Fruit fly (Drosophila melanogaster) whole organism, embryonic: ENCODE data around the gene Atg12.

ENCODE experiments used
- Adf1 ChIP-seq: fragments of 200-800 bp; sonication (Bioruptor generic); IDR thresholded peaks from 2 replicates; pipeline ENCODE4 v1.3.6; 2022; ENCODE audit warnings: missing biosample characterization, missing genetic modification characterization
- Antp ChIP-seq: fragments of 200-800 bp; sonication (Bioruptor generic); optimal IDR thresholded peaks from 3 replicates; lab custom pipeline; 2016; ENCODE audit warnings: missing biosample characterization, missing genetic modification characterization
- Bteb2 ChIP-seq: fragments of 200-800 bp; sonication (Bioruptor generic); optimal IDR thresholded peaks from 2 replicates; lab custom pipeline; 2016; ENCODE audit warnings: missing biosample characterization, missing genetic modification characterization
- CG11456 ChIP-seq: fragments of 200-800 bp; sonication (Bioruptor generic); IDR thresholded peaks from 3 replicates; pipeline ENCODE4 v1.3.6; 2022; ENCODE audit warnings: missing biosample characterization, missing genetic modification characterization
- CG13123 ChIP-seq: fragments of 200-800 bp; sonication (Bioruptor generic); optimal IDR thresholded peaks from 2 replicates; lab custom pipeline; 2016; ENCODE audit warnings: missing biosample characterization, missing genetic modification characterization
- CG1647 ChIP-seq: fragments of 200-800 bp; sonication (Bioruptor generic); optimal IDR thresholded peaks from 3 replicates; lab custom pipeline; 2016; ENCODE audit warnings: missing biosample characterization, missing genetic modification characterization
- CG16815 ChIP-seq: fragments of 200-800 bp; sonication (Bioruptor generic); optimal IDR thresholded peaks from 3 replicates; lab custom pipeline; 2017; ENCODE audit warnings: missing biosample characterization, mild to moderate bottlenecking, missing genetic modification characterization
- CG17361 ChIP-seq: fragments of 200-800 bp; sonication (Bioruptor generic); IDR thresholded peaks from 3 replicates; pipeline ENCODE4 v1.3.6; 2022; ENCODE audit warnings: missing biosample characterization, missing genetic modification characterization
- CG17829 ChIP-seq: fragments of 200-800 bp; optimal IDR thresholded peaks from 2 replicates; lab custom pipeline; 2019; ENCODE audit warnings: missing biosample characterization, mild to moderate bottlenecking, missing genetic modification characterization, moderate library complexity
- CG18011 ChIP-seq: fragments of 200-800 bp; sonication (Bioruptor generic); optimal IDR thresholded peaks from 2 replicates; lab custom pipeline; 2017; ENCODE audit warnings: missing biosample characterization, missing genetic modification characterization, mild to moderate bottlenecking, moderate library complexity, missing genotype
- CG2120 ChIP-seq: fragments of 200-800 bp; sonication (Bioruptor generic); optimal IDR thresholded peaks from 3 replicates; lab custom pipeline; 2016; ENCODE audit warnings: missing biosample characterization, missing genetic modification characterization
- CG31365 ChIP-seq: fragments of 200-800 bp; sonication (Bioruptor generic); optimal IDR thresholded peaks from 2 replicates; lab custom pipeline; 2018; ENCODE audit warnings: missing biosample characterization, mild to moderate bottlenecking, missing genetic modification characterization
- CG3838 ChIP-seq: fragments of 200-800 bp; sonication (Bioruptor generic); optimal IDR thresholded peaks from 3 replicates; lab custom pipeline; 2016; ENCODE audit warnings: missing biosample characterization, missing genetic modification characterization
- CG4282 ChIP-seq: fragments of 200-800 bp; sonication (Bioruptor generic); optimal IDR thresholded peaks from 2 replicates; lab custom pipeline; 2016; ENCODE audit warnings: missing biosample characterization, missing genetic modification characterization
- CG5180 ChIP-seq: fragments of 200-800 bp; sonication (Bioruptor generic); optimal IDR thresholded peaks from 3 replicates; lab custom pipeline; 2017; ENCODE audit warnings: missing biosample characterization, missing genetic modification characterization, mild to moderate bottlenecking, moderate library complexity, missing genetic modification reagents
- CG5953 ChIP-seq: fragments of 200-800 bp; sonication (Bioruptor generic); IDR thresholded peaks from 2 replicates; pipeline ENCODE4 v1.3.6; 2022; ENCODE audit warnings: missing biosample characterization, missing genetic modification characterization
- CG6254 ChIP-seq: fragments of 200-800 bp; sonication (Bioruptor generic); optimal IDR thresholded peaks from 3 replicates; lab custom pipeline; 2017; ENCODE audit warnings: mild to moderate bottlenecking, missing biosample characterization, missing genetic modification reagents, missing genetic modification characterization
- CG7786 ChIP-seq: fragments of 200-800 bp; sonication (Bioruptor generic); optimal IDR thresholded peaks from 2 replicates; lab custom pipeline; 2016; ENCODE audit warnings: missing biosample characterization, missing genetic modification characterization
- CG9727 ChIP-seq: fragments of 200-800 bp; sonication (Bioruptor generic); optimal IDR thresholded peaks from 3 replicates; lab custom pipeline; 2017; ENCODE audit warnings: missing biosample characterization, mild to moderate bottlenecking, missing genetic modification characterization
- Dip2 ChIP-seq: fragments of 200-800 bp; sonication (Bioruptor generic); IDR thresholded peaks from 2 replicates; pipeline ENCODE4 v1.3.6; 2022; ENCODE audit warnings: missing biosample characterization, missing genetic modification characterization
- Dp ChIP-seq: fragments of 200-800 bp; sonication (Bioruptor generic); optimal IDR thresholded peaks from 2 replicates; lab custom pipeline; 2018; ENCODE audit warnings: missing biosample characterization, mild to moderate bottlenecking, missing genetic modification characterization, moderate library complexity
- HmgZ ChIP-seq: fragments of 200-800 bp; sonication (Bioruptor generic); optimal IDR thresholded peaks from 2 replicates; lab custom pipeline; 2018; ENCODE audit warnings: missing biosample characterization, mild to moderate bottlenecking, missing genetic modification characterization
- Med ChIP-seq: fragments of 200-800 bp; sonication (Bioruptor generic); peaks from one replicate; lab custom pipeline; 2016; ENCODE audit warnings: missing biosample characterization, missing genetic modification characterization, mild to moderate bottlenecking, inconsistent platforms, moderate library complexity
- Myb ChIP-seq: fragments of 200-800 bp; sonication (Bioruptor generic); optimal IDR thresholded peaks from 2 replicates; lab custom pipeline; 2016; ENCODE audit warnings: missing biosample characterization, missing genetic modification characterization
- Nf-YB ChIP-seq: fragments of 200-800 bp; sonication (Bioruptor generic); optimal IDR thresholded peaks from 3 replicates; lab custom pipeline; 2019; ENCODE audit warnings: missing biosample characterization, mild to moderate bottlenecking, missing genetic modification characterization, moderate library complexity
- Opbp ChIP-seq: fragments of 200-800 bp; sonication (Bioruptor generic); IDR thresholded peaks from 3 replicates; pipeline ENCODE4 v1.3.6; 2022; ENCODE audit warnings: missing biosample characterization, missing genetic modification characterization; ENCODE audit not compliant: partially characterized antibody
- Six4 ChIP-seq: fragments of 200-800 bp; sonication (Bioruptor generic); optimal IDR thresholded peaks from 2 replicates; lab custom pipeline; 2016; ENCODE audit warnings: missing biosample characterization, missing genetic modification characterization
- Sry-β ChIP-seq: fragments of 200-800 bp; sonication (Bioruptor generic); optimal IDR thresholded peaks from 2 replicates; lab custom pipeline; 2018; ENCODE audit warnings: missing biosample characterization, mild to moderate bottlenecking, missing genetic modification characterization, moderate library complexity
- TFAM ChIP-seq: fragments of 200-800 bp; sonication (Bioruptor generic); optimal IDR thresholded peaks from 2 replicates; lab custom pipeline; 2017; ENCODE audit warnings: missing biosample characterization, missing genetic modification characterization, inconsistent platforms
- Trl ChIP-seq, 3 experiments: fragments of >200 bp in 2 of 3; fragments of 200-800 bp in 1 of 3; sonication (Bioruptor generic) in 1 of 3; optimal IDR thresholded peaks; 2 replicates in 1 of 3; 3 replicates in 2 of 3; lab custom pipeline; 2016 to 2017; ENCODE audit warnings: missing biosample characterization in 1 of 3, missing genetic modification characterization in 1 of 3
- Vsx1 ChIP-seq: fragments of 200-800 bp; sonication (Bioruptor generic); optimal IDR thresholded peaks from 2 replicates; lab custom pipeline; 2017; ENCODE audit warnings: missing biosample characterization, mild to moderate bottlenecking, missing genetic modification characterization, missing genetic modification reagents
- abd-A ChIP-seq: fragments of 200-800 bp; sonication (Bioruptor generic); optimal IDR thresholded peaks from 3 replicates; lab custom pipeline; 2019; ENCODE audit warnings: missing biosample characterization, mild to moderate bottlenecking, missing genetic modification characterization, moderate library complexity
- ap ChIP-seq: fragments of 200-800 bp; sonication (Bioruptor generic); IDR thresholded peaks from 2 replicates; pipeline ENCODE4 v1.3.6; 2022; ENCODE audit warnings: missing biosample characterization, missing genetic modification characterization
- ara ChIP-seq: fragments of 200-800 bp; sonication (Bioruptor generic); IDR thresholded peaks from 2 replicates; pipeline ENCODE4 v1.3.6; 2022; ENCODE audit warnings: missing biosample characterization, missing genetic modification characterization
- cad ChIP-seq: fragments of >200 bp; optimal IDR thresholded peaks from 2 replicates; lab custom pipeline; 2017; ENCODE audit warnings: missing biosample characterization, missing genetic modification characterization
- dmrt11E ChIP-seq: fragments of 200-800 bp; sonication (Bioruptor generic); optimal IDR thresholded peaks from 3 replicates; lab custom pipeline; 2018; ENCODE audit warnings: missing biosample characterization, mild to moderate bottlenecking, missing genetic modification characterization, moderate library complexity
- fru ChIP-seq: fragments of >200 bp; optimal IDR thresholded peaks from 2 replicates; lab custom pipeline; 2017
- ind ChIP-seq: fragments of 200-800 bp; sonication (Bioruptor generic); optimal IDR thresholded peaks from 3 replicates; lab custom pipeline; 2016; ENCODE audit warnings: missing biosample characterization, missing genetic modification characterization
- jigr1 ChIP-seq: fragments of 200-800 bp; sonication (Bioruptor generic); IDR thresholded peaks from 3 replicates; pipeline ENCODE4 v1.3.6; 2022; ENCODE audit warnings: missing biosample characterization, missing genetic modification characterization
- lmd ChIP-seq: fragments of 200-800 bp; sonication (Bioruptor generic); IDR thresholded peaks from 2 replicates; pipeline ENCODE4 v1.3.6; 2022; ENCODE audit warnings: missing biosample characterization, missing genetic modification characterization
- luna ChIP-seq: fragments of 200-800 bp; sonication (Bioruptor generic); optimal IDR thresholded peaks from 2 replicates; lab custom pipeline; 2016; ENCODE audit warnings: missing biosample characterization, missing genetic modification characterization
- odd ChIP-seq: fragments of 200-800 bp; sonication (Bioruptor generic); optimal IDR thresholded peaks from 2 replicates; lab custom pipeline; 2017; ENCODE audit warnings: missing biosample characterization, mild to moderate bottlenecking, missing genetic modification characterization
- otp ChIP-seq: fragments of 200-800 bp; sonication (Bioruptor generic); IDR thresholded peaks from 3 replicates; pipeline ENCODE4, ENCODE4 v1.3.6; 2022; ENCODE audit warnings: missing biosample characterization, missing genetic modification characterization
- ranshi ChIP-seq: fragments of 200-800 bp; sonication (Bioruptor generic); IDR thresholded peaks from 2 replicates; pipeline ENCODE4 v1.3.6; 2022; ENCODE audit warnings: missing biosample characterization, missing genetic modification characterization
- slp2 ChIP-seq: fragments of 200-800 bp; sonication (Bioruptor generic); optimal IDR thresholded peaks from 2 replicates; lab custom pipeline; 2016; ENCODE audit warnings: missing biosample characterization, missing genetic modification characterization
- stc ChIP-seq: fragments of 200-800 bp; sonication (Bioruptor generic); IDR thresholded peaks from 2 replicates; pipeline ENCODE4 v1.3.6; 2022; ENCODE audit warnings: missing biosample characterization, missing genetic modification characterization
- stwl ChIP-seq: fragments of 200-800 bp; sonication (Bioruptor generic); optimal IDR thresholded peaks from 3 replicates; lab custom pipeline; 2018; ENCODE audit warnings: missing biosample characterization, mild to moderate bottlenecking, missing genetic modification characterization, moderate library complexity
- toy ChIP-seq: fragments of 200-800 bp; sonication (Bioruptor generic); IDR thresholded peaks from 2 replicates; pipeline ENCODE4 v1.3.6; 2022; ENCODE audit warnings: missing biosample characterization, missing genetic modification characterization
- twi ChIP-seq: fragments of 200-800 bp; optimal IDR thresholded peaks from 2 replicates; lab custom pipeline; 2019; ENCODE audit warnings: missing biosample characterization, mild to moderate bottlenecking, missing genetic modification characterization, moderate library complexity
- zen ChIP-seq: fragments of 200-800 bp; sonication (Bioruptor generic); optimal IDR thresholded peaks from 3 replicates; lab custom pipeline; 2018; ENCODE audit warnings: missing biosample characterization, mild to moderate bottlenecking, missing genetic modification characterization, moderate library complexity
- zfh2 ChIP-seq: fragments of 200-800 bp; sonication (Bioruptor generic); optimal IDR thresholded peaks from 2 replicates; lab custom pipeline; 2016; ENCODE audit warnings: missing biosample characterization, missing genetic modification characterization

Atg12 gene

DNA sequence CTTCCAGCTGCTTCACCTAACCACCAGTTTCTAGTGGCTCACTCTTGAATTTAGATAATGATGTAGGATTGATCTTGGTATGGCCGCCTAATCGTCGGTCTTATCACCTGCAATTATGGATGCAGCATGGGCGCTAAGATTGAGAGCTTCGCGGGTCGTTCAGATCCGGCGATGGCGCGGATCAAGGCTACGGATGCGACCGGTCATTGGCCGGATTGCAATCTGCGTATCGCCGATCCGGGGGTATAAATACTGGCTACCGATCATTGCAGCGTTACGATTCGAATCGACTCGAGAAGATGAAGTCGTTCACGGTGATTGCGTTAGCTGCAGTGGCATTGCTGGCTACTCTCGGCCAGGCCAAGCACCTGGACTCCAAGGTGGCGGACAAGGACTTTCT is 7.7 kb upstream of the Atg12 start, which contains the start of gene Lsp2:
Lsp2 (plus strand) TSS at position 283 of the 400 bp plus-strand sequence.
- TF ChIP-seq ind (GFP tag; lab: Kevin White, UChicago) (no peak), CG5953 (GFP tag; lab: Robert Waterston, UW) (no peak), Bteb2 (GFP tag; lab: Kevin White, UChicago) (no peak), CG17829 (tag; lab: Kevin White, UChicago) (no peak), CG11456 (GFP tag; lab: Robert Waterston, UW) (no peak), CG9727 (GFP tag; lab: Kevin White, UChicago) (no peak), Six4 (GFP tag; lab: Kevin White, UChicago) (no peak), CG16815 (GFP tag; lab: Kevin White, UChicago) (no peak), stwl (tag; lab: Kevin White, UChicago) (no peak), CG3838 (GFP tag; lab: Kevin White, UChicago) (no peak), twi (no peak), TFAM (no peak)

DNA sequence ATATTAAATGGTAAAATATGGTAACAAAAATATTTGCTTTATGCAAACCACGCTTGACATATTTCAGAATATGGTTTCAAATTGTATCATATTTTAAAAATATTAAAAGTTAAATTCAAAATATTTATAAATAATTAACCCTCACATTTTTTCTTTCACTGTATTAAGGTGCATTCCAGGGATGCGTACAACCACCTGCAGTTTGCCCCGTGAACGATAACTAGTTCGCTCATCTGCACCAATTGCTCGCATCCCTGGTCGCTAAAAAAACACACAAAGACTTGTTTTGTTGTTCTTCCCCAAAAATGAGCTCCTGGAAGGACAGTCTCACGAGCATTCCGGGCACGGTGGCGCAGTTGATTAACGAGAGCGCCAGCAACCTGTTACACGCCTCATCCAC is 4.8 kb upstream of the Atg12 start, which contains the start of gene DEF8:
DEF8 (plus strand) TSS at position 229 of the 400 bp plus-strand sequence.
- TF ChIP-seq CG13123 (GFP tag; lab: Kevin White, UChicago) (peak; percentile 38), CG17361 (peak; percentile 96), cad (no peak), stc (peak; percentile 91), fru (lab: Kevin White, UChicago) (no peak), otp (GFP tag; lab: Robert Waterston, UW) (peak; percentile 65; the same call in 1 of the 3 replicates), zen (tag; lab: Kevin White, UChicago) (peak; percentile 87), odd (GFP tag; lab: Kevin White, UChicago) (peak; percentile 82), ara (GFP tag; lab: Robert Waterston, UW) (peak; percentile 52; the same call in 1 of the 2 replicates), CG7786 (GFP tag; lab: Kevin White, UChicago) (peak; percentile 3), Antp (GFP tag; lab: Kevin White, UChicago) (peak; percentile 52), slp2 (GFP tag; lab: Kevin White, UChicago) (no peak), CG4282 (no peak), jigr1 (GFP tag; lab: Robert Waterston, UW) (no peak), Dip2 (GFP tag; lab: Robert Waterston, UW) (no peak), CG1647 (GFP tag; lab: Kevin White, UChicago) (peak; percentile 45), Nf-YB (GFP tag; lab: Kevin White, UChicago) (peak; percentile 74), ap (GFP tag; lab: Robert Waterston, UW) (peak; percentile 87), dmrt11E (tag; lab: Kevin White, UChicago) (peak; percentile 91), Vsx1 (GFP tag; lab: Kevin White, UChicago) (no peak), Myb (GFP tag; lab: Kevin White, UChicago) (peak; percentile 4), Med (GFP tag; lab: Kevin White, UChicago) (peak; percentile 90), CG18011 (peak; percentile 43), Sry-β (GFP tag; lab: Kevin White, UChicago) (peak; percentile 42), zfh2 (peak; percentile 2), Trl (optimal IDR thresholded peaks at IDR 0.05; lab: Kevin White, UChicago) (no peak), Trl (GFP tag; optimal IDR thresholded peaks at IDR 0.05; lab: Kevin White, UChicago) (no peak), CG2120 (GFP tag; lab: Kevin White, UChicago) (peak; percentile 77), ranshi (peak; percentile 91), Adf1 (GFP tag; lab: Robert Waterston, UW) (peak; percentile 54; the same call in 1 of the 2 replicates), lmd (GFP tag; lab: Robert Waterston, UW) (peak; percentile 76), luna (no peak), CG5180 (no peak), CG6254 (GFP tag; lab: Kevin White, UChicago) (peak; percentile 73), toy (GFP tag; lab: Robert Waterston, UW) (peak; percentile 38; the same call in 1 of the 2 replicates), Opbp (GFP tag; lab: Robert Waterston, UW) (peak; percentile 17; the same call in 1 of the 3 replicates), abd-A (tag; lab: Kevin White, UChicago) (no peak), Dp (GFP tag; lab: Kevin White, UChicago) (peak; percentile 18), HmgZ (tag; lab: Kevin White, UChicago) (peak; percentile 81), CG31365 (tag; lab: Kevin White, UChicago) (no peak)
